Worm (Caenorhabditis elegans) whole organism, mixed stage, embryonic: ENCODE measurements around the gene pqn-29.

Experiments
- M03D4.4 ChIP-seq: sonication (generic microtip); optimal IDR thresholded peaks from 2 replicates; lab custom pipeline; 2017; ENCODE audit warnings: mild to moderate bottlenecking, missing genetic modification characterization, missing compliant biosample characterization
- blmp-1 ChIP-seq: fragments of 150-350 bp; optimal IDR thresholded peaks from 2 replicates; lab custom pipeline; 2014; ENCODE audit warnings: missing biosample characterization, missing genetic modification characterization
- cnd-1 ChIP-seq: fragments of 200-800 bp; sonication (Bioruptor generic); optimal IDR thresholded peaks from 2 replicates; lab custom pipeline; 2018; ENCODE audit warnings: mild to moderate bottlenecking, missing genetic modification characterization, missing compliant biosample characterization
- elt-1 ChIP-seq: sonication (generic microtip); optimal IDR thresholded peaks from 2 replicates; lab custom pipeline; 2017; ENCODE audit warnings: missing genetic modification characterization, mild to moderate bottlenecking, missing compliant biosample characterization, antibody characterized with exemption, moderate library complexity, borderline replicate concordance; ENCODE audit not compliant: insufficient read depth
- lsy-2 ChIP-seq: fragments of 150-350 bp; optimal IDR thresholded peaks from 2 replicates; lab custom pipeline; 2014; ENCODE audit warnings: missing biosample characterization, missing genetic modification characterization
- nhr-12 ChIP-seq: fragments of 150-350 bp; optimal IDR thresholded peaks from 2 replicates; lab custom pipeline; 2014; ENCODE audit warnings: missing biosample characterization, missing genetic modification characterization
- nhr-237 ChIP-seq: fragments of 150-350 bp; optimal IDR thresholded peaks from 2 replicates; lab custom pipeline; 2014; ENCODE audit warnings: missing biosample characterization, missing genetic modification characterization
- nhr-28 ChIP-seq: fragments of 150-350 bp; optimal IDR thresholded peaks from 2 replicates; lab custom pipeline; 2014; ENCODE audit warnings: missing biosample characterization, missing genetic modification characterization
- pha-4 ChIP-seq: fragments of 150-350 bp; optimal IDR thresholded peaks from 2 replicates; lab custom pipeline; 2018; ENCODE audit warnings: missing biosample characterization, missing genetic modification reagents, missing genetic modification characterization
- snpc-4 ChIP-seq: fragments of 150-350 bp; optimal IDR thresholded peaks from 2 replicates; lab custom pipeline; 2014; ENCODE audit warnings: missing biosample characterization, missing genetic modification characterization
- unc-39 ChIP-seq: fragments of 150-350 bp; optimal IDR thresholded peaks from 2 replicates; lab custom pipeline; 2014; ENCODE audit warnings: missing biosample characterization, missing genetic modification characterization
- ztf-11 ChIP-seq: fragments of 150-350 bp; optimal IDR thresholded peaks from 2 replicates; lab custom pipeline; 2014; ENCODE audit warnings: missing biosample characterization, missing genetic modification characterization

- TF ChIP-seq snpc-4 (tag; lab: Kevin White, UChicago) (no peak), lsy-2 (tag; lab: Kevin White, UChicago) (no peak), M03D4.4 (tag; lab: Kevin White, UChicago) (no peak), cnd-1 (tag; lab: Kevin White, UChicago) (no peak), elt-1 (tag; lab: Kevin White, UChicago) (no peak), nhr-28 (tag; lab: Kevin White, UChicago) (no peak), nhr-12 (tag; lab: Kevin White, UChicago) (no peak), nhr-237 (tag; lab: Kevin White, UChicago) (no peak), pha-4 (tag; lab: Kevin White, UChicago) (no peak), blmp-1 (no peak), unc-39 (tag; lab: Kevin White, UChicago) (no peak), ztf-11 (no peak)
Measured at ce11 chrIII:4634947-4635346, 11.2 kb downstream of the pqn-29 start, which contains the start of gene clec-153.
